Fruit fly (Drosophila melanogaster): Measurements from ENCODE around the gene CG5880.
A peak's percentile ranks its signal among the peaks of the same experiment; 100 is the strongest.

The CG5880 gene

dm6 chr3R:27067362-27067761 lies 49.2 kb upstream of the CG5880 start (continued):
- peak; percentile 33; the same call in 1 of the 2 replicates for TF ChIP-seq vvl (GFP tag; IDR thresholded peaks at IDR 0.05)
- TF ChIP-seq BtbVII (GFP tag; optimal IDR thresholded peaks at IDR 0.05): no peak
- TF ChIP-seq CG18599 (GFP tag; optimal IDR thresholded peaks at IDR 0.05): peak; percentile 59
- TF ChIP-seq Asciz (GFP tag; optimal IDR thresholded peaks at IDR 0.05): peak; percentile 39
- peak; percentile 24 for TF ChIP-seq CG12071 (GFP tag; optimal IDR thresholded peaks at IDR 0.05)
- TF ChIP-seq CG15696 (tag; optimal IDR thresholded peaks at IDR 0.05): no peak
- peak; percentile 17 for TF ChIP-seq Meics (GFP tag; optimal IDR thresholded peaks at IDR 0.05)
- peak; percentile 9 for TF ChIP-seq wek (GFP tag; optimal IDR thresholded peaks at IDR 0.05)
- 0 out of 3 replicates have a peak, but pooled peaks have one; percentile 56 for TF ChIP-seq ci (GFP tag; IDR thresholded peaks at IDR 0.05)
- peak; percentile 46 for TF ChIP-seq CG6813 (GFP tag; optimal IDR thresholded peaks at IDR 0.05)
- no peak for TF ChIP-seq Lpt (GFP tag; optimal IDR thresholded peaks at IDR 0.05)
- peak; percentile 1 for TF ChIP-seq CG10209 (GFP tag; optimal IDR thresholded peaks at IDR 0.05)
- TF ChIP-seq Trl (optimal IDR thresholded peaks at IDR 0.05): peak; percentile 1 to 39
- TF ChIP-seq Trl (GFP tag; optimal IDR thresholded peaks at IDR 0.05): no peak

- TF ChIP-seq CG15514 (GFP tag; optimal IDR thresholded peaks at IDR 0.05) (peak; percentile 22), dysf (GFP tag; IDR thresholded peaks at IDR 0.05) (peak; percentile 23; the same call in 1 of the 3 replicates), CG10274 (GFP tag; optimal IDR thresholded peaks at IDR 0.05) (peak; percentile 51), ro (GFP tag; IDR thresholded peaks at IDR 0.05) (no peak), Drgx (GFP tag; IDR thresholded peaks at IDR 0.05) (peak; percentile 12; the same call in 1 of the 2 replicates), ci (GFP tag; IDR thresholded peaks at IDR 0.05) (0 out of 3 replicates have a peak, but pooled peaks have one; percentile 11), lab (GFP tag; optimal IDR thresholded peaks at IDR 0.05) (peak; percentile 2), CG12391 (tag; optimal IDR thresholded peaks at IDR 0.05) (no peak), Bgb (GFP tag; IDR thresholded peaks at IDR 0.05; ENCODE audit: partially characterized antibody) (no peak), Med (GFP tag) (peak; percentile 72)
Measured at dm6 chr3R:27069201-27069600, 47.3 kb upstream of the CG5880 start.

- TF ChIP-seq Pdp1 (GFP tag; optimal IDR thresholded peaks at IDR 0.05) (no peak), wor (GFP tag; IDR thresholded peaks at IDR 0.05) (no peak), CG5180 (GFP tag; optimal IDR thresholded peaks at IDR 0.05) (no peak), Eip74EF (GFP tag; optimal IDR thresholded peaks at IDR 0.05) (no peak), CG1832 (GFP tag; optimal IDR thresholded peaks at IDR 0.05) (peak; percentile 86), kni (GFP tag; optimal IDR thresholded peaks at IDR 0.05) (peak; percentile 9), Xbp1 (GFP tag; optimal IDR thresholded peaks at IDR 0.05) (peak; percentile 32), CG17829 (tag; optimal IDR thresholded peaks at IDR 0.05) (no peak), CG12104 (GFP tag; optimal IDR thresholded peaks at IDR 0.05) (no peak), CG18011 (GFP tag; optimal IDR thresholded peaks at IDR 0.05) (no peak), stc (GFP tag; IDR thresholded peaks at IDR 0.05) (peak; percentile 14; the same call in 1 of the 2 replicates), croc (GFP tag; conservative IDR thresholded peaks at IDR 0.05) (no peak), Drgx (GFP tag; IDR thresholded peaks at IDR 0.05) (peak; percentile 30; the same call in 1 of the 2 replicates), Med (GFP tag) (peak; percentile 75), CG11247 (GFP tag; IDR thresholded peaks at IDR 0.05) (no peak), CG2678 (tag; optimal IDR thresholded peaks at IDR 0.05) (peak; percentile 24), CG9797 (GFP tag; optimal IDR thresholded peaks at IDR 0.05) (no peak), gfzf (GFP tag; optimal IDR thresholded peaks at IDR 0.05) (no peak), CG15269 (tag; optimal IDR thresholded peaks at IDR 0.05) (peak; percentile 44), CG1602 (GFP tag; optimal IDR thresholded peaks at IDR 0.05) (no peak), sens (GFP tag) (peak; percentile 46), cg (GFP tag; optimal IDR thresholded peaks at IDR 0.05) (no peak), CG13775 (GFP tag; optimal IDR thresholded peaks at IDR 0.05) (no peak), slbo (GFP tag; IDR thresholded peaks at IDR 0.05) (0 out of 2 replicates have a peak, but pooled peaks have one; percentile 4)
Measured at dm6 chr3R:27069810-27070625, 46.5 kb upstream of the CG5880 start, which contains the start of gene spz. TSS of gene spz (minus strand) at chr3R:27070070.

All from whole organism, embryonic.